Fruit fly (Drosophila melanogaster): ENCODE results near the gene Ttc30.

Ttc30 gene

dm6 chr2L:13106507-13106906 is at the start of gene Ttc30:
Gene Ttc30, plus strand, starts transcription at chr2L:13106807.
- TF ChIP-seq Mio (GFP tag; optimal IDR thresholded peaks at IDR 0.05) = no peak

dm6 chr2L:13060037-13060537 is 46.5 kb upstream of the Ttc30 start, which contains the start of gene CG9932:
Gene CG9932, minus strand, starts transcription at chr2L:13060140.
- peak; percentile 28 for TF ChIP-seq Sp1 (GFP tag; optimal IDR thresholded peaks at IDR 0.05)
- TF ChIP-seq sage (GFP tag; optimal IDR thresholded peaks at IDR 0.05) = peak; percentile 28
- TF ChIP-seq fru (GFP tag; optimal IDR thresholded peaks at IDR 0.05) = peak; percentile 60
- TF ChIP-seq CG9705 (GFP tag; optimal IDR thresholded peaks at IDR 0.05) = no peak
- no peak for TF ChIP-seq N (GFP tag; optimal IDR thresholded peaks at IDR 0.05)
- no peak for TF ChIP-seq dmrt93B (GFP tag; optimal IDR thresholded peaks at IDR 0.05)
- no peak for TF ChIP-seq usp (GFP tag; optimal IDR thresholded peaks at IDR 0.05)
- peak; percentile 75 for TF ChIP-seq h (GFP tag; optimal IDR thresholded peaks at IDR 0.05)
- TF ChIP-seq sv (GFP tag; optimal IDR thresholded peaks at IDR 0.05) = no peak
- TF ChIP-seq woc (GFP tag; optimal IDR thresholded peaks at IDR 0.05) = no peak
- peak; percentile 36 for TF ChIP-seq OdsH (GFP tag; optimal IDR thresholded peaks at IDR 0.05)
- TF ChIP-seq Mio (GFP tag; optimal IDR thresholded peaks at IDR 0.05) = no peak
- TF ChIP-seq Jra (GFP tag; optimal IDR thresholded peaks at IDR 0.05) = no peak
- no peak for TF ChIP-seq HLH106 (tag; optimal IDR thresholded peaks at IDR 0.05)
- TF ChIP-seq tai (GFP tag; optimal IDR thresholded peaks at IDR 0.05) = no peak
- peak; percentile 53 for TF ChIP-seq rgr (GFP tag; optimal IDR thresholded peaks at IDR 0.05)
- TF ChIP-seq brk (GFP tag; optimal IDR thresholded peaks at IDR 0.05) = no peak
- TF ChIP-seq Myc (optimal IDR thresholded peaks at IDR 0.05) = no peak
- peak; percentile 17 to 42 for TF ChIP-seq foxo (GFP tag; optimal IDR thresholded peaks at IDR 0.05)
- TF ChIP-seq CrebA (GFP tag; optimal IDR thresholded peaks at IDR 0.05; ENCODE audit: borderline replicate concordance) = peak; percentile 82
- TF ChIP-seq pan (optimal IDR thresholded peaks at IDR 0.05) = no peak
- TF ChIP-seq GATAd (GFP tag; optimal IDR thresholded peaks at IDR 0.05) = no peak
- peak; percentile 39 for TF ChIP-seq psq (GFP tag; optimal IDR thresholded peaks at IDR 0.05)
- TF ChIP-seq Dif (GFP tag; optimal IDR thresholded peaks at IDR 0.05; ENCODE audit: partially characterized antibody) = peak; percentile 97
- no peak for TF ChIP-seq Dfd (GFP tag; optimal IDR thresholded peaks at IDR 0.05)
- TF ChIP-seq ey (GFP tag; optimal IDR thresholded peaks at IDR 0.05) = peak; percentile 7
- no peak for TF ChIP-seq CG32264 (GFP tag; optimal IDR thresholded peaks at IDR 0.05)
- TF ChIP-seq dsf (GFP tag; optimal IDR thresholded peaks at IDR 0.05; ENCODE audit: borderline replicate concordance) = no peak
- no peak for TF ChIP-seq Rel (GFP tag; optimal IDR thresholded peaks at IDR 0.05)
- no peak for TF ChIP-seq Rel (tag; optimal IDR thresholded peaks at IDR 0.05)
- TF ChIP-seq Vsx2 (GFP tag; optimal IDR thresholded peaks at IDR 0.05; ENCODE audit: partially characterized antibody) = peak; percentile 64
- peak; percentile 38 for TF ChIP-seq Hnf4 (GFP tag; optimal IDR thresholded peaks at IDR 0.05)
- TF ChIP-seq br (GFP tag; optimal IDR thresholded peaks at IDR 0.05) = peak; percentile 28
- TF ChIP-seq lola (GFP tag; optimal IDR thresholded peaks at IDR 0.05) = no peak
- no peak for TF ChIP-seq jim (GFP tag; optimal IDR thresholded peaks at IDR 0.05)
- TF ChIP-seq Hr78 (GFP tag; optimal IDR thresholded peaks at IDR 0.05) = no peak
- no peak for TF ChIP-seq Abd-B (GFP tag; optimal IDR thresholded peaks at IDR 0.05)
- peak; percentile 83 to 95 for TF ChIP-seq dl (GFP tag; optimal IDR thresholded peaks at IDR 0.05; ENCODE audit: insufficient read depth in 1 of 2, partially characterized antibody in 2 of 2)
- peak; percentile 55 for TF ChIP-seq Hr83 (GFP tag; optimal IDR thresholded peaks at IDR 0.05; ENCODE audit: poor library complexity, severe bottlenecking)

- no peak for TF ChIP-seq CG9705 (GFP tag; optimal IDR thresholded peaks at IDR 0.05)
- no peak for TF ChIP-seq ey (GFP tag; optimal IDR thresholded peaks at IDR 0.05)
- TF ChIP-seq dmrt93B (GFP tag; optimal IDR thresholded peaks at IDR 0.05) = no peak
- no peak for TF ChIP-seq dsf (GFP tag; optimal IDR thresholded peaks at IDR 0.05; ENCODE audit: borderline replicate concordance)
- no peak for TF ChIP-seq rgr (GFP tag; optimal IDR thresholded peaks at IDR 0.05)
- TF ChIP-seq Myc (optimal IDR thresholded peaks at IDR 0.05) = no peak
These were observed 40.7 kb upstream of the Ttc30 start for dm6 chr2L:13065916-13066315.
